Worm (Caenorhabditis elegans): ENCODE results near the gene spp-31.
A peak's percentile ranks its signal among the peaks of the same experiment; 100 is the strongest.

Gene spp-31

DNA sequence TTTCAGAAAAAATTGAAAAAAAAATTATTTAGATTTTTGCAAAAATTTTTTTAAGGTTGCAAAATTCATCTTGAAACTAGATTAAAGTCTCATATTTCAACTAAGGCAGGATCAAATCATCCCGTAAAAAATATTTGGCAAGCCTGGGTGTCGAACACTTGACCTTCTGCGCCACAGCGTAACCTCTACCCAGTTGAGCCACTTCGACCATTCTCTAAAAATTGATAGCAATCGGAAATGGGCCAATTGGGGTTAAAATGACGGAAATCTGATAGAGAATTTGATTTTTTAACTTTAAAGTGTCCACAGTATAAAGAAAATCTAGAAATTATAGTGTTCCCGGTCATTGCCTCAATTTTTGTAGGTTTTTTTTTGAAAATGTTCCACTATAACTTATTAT, 16.3 kb upstream of the spp-31 start (continued):
- TF ChIP-seq ceh-79 (tag; optimal IDR thresholded peaks at IDR 0.05), result no peak
- no peak for TF ChIP-seq F10E7.11 (tag; optimal IDR thresholded peaks at IDR 0.05)
- no peak for TF ChIP-seq snpc-4 (GFP tag; optimal IDR thresholded peaks at IDR 0.05)
- TF ChIP-seq snpc-4 (tag; optimal IDR thresholded peaks at IDR 0.05), result no peak
- no peak for TF ChIP-seq egl-18 (GFP tag; IDR thresholded peaks at IDR 0.05)
- TF ChIP-seq pha-4 (tag; optimal IDR thresholded peaks at IDR 0.05), result no peak
- TF ChIP-seq ztf-28 (GFP tag; IDR thresholded peaks at IDR 0.05), result no peak
- TF ChIP-seq B0035.1 (tag; optimal IDR thresholded peaks at IDR 0.05), result no peak
- TF ChIP-seq C17E4.6 (GFP tag; IDR thresholded peaks at IDR 0.05), result no peak
- no peak for TF ChIP-seq sdz-38 (tag; optimal IDR thresholded peaks at IDR 0.05)
- no peak for TF ChIP-seq bed-1 (GFP tag; IDR thresholded peaks at IDR 0.05)
- no peak for TF ChIP-seq akir-1 (GFP tag; optimal IDR thresholded peaks at IDR 0.05)
- peak; percentile 40 for TF ChIP-seq rpc-1 (optimal IDR thresholded peaks at IDR 0.05)
- peak; percentile 70 for TF ChIP-seq rpc-1 (tag; optimal IDR thresholded peaks at IDR 0.05)
- TF ChIP-seq T07F8.4 (tag; optimal IDR thresholded peaks at IDR 0.05), result no peak

DNA sequence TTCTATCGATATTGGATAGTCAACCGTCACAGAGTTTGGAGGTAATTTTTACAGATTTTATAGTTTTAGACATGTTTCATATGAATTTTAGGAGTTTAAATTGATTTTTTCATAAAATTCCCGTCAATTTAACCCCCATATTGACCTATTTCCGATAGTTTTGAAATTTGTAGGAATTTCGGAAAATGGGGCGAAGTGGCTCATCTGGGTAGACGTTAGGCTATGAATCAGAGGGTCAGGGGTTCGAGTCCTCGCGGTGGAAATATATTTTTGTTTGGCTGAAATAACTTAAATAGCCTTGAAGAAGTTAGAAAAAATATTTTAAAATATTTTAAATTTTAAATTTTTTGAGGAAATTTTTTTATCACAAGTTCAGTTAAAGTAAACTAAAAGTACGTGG, 14.9 kb upstream of the spp-31 start:
- TF ChIP-seq tbp1 (GFP tag; optimal IDR thresholded peaks at IDR 0.05), result peak; percentile 50
- no peak for TF ChIP-seq let-607 (tag; optimal IDR thresholded peaks at IDR 0.05)
- no peak for TF ChIP-seq rpc-1 (optimal IDR thresholded peaks at IDR 0.05)
- peak; percentile 51 for TF ChIP-seq rpc-1 (tag; optimal IDR thresholded peaks at IDR 0.05)
- no peak for TF ChIP-seq zfh-2 (GFP tag; conservative IDR thresholded peaks at IDR 0.05)

ce11 chrIV:1394077-1394476, 12.3 kb upstream of the spp-31 start:
- no peak for TF ChIP-seq hmg-1.2 (GFP tag; IDR thresholded peaks at IDR 0.05)
- no peak for TF ChIP-seq madf-8 (GFP tag; conservative IDR thresholded peaks at IDR 0.05)
- TF ChIP-seq tbp1 (GFP tag; optimal IDR thresholded peaks at IDR 0.05), result peak; percentile 80
- TF ChIP-seq F22D6.2 (tag; optimal IDR thresholded peaks at IDR 0.05), result no peak
- TF ChIP-seq rpc-1 (optimal IDR thresholded peaks at IDR 0.05), result peak; percentile 27
- TF ChIP-seq rpc-1 (tag; optimal IDR thresholded peaks at IDR 0.05), result peak; percentile 68
- no peak for TF ChIP-seq pha-4 (tag; optimal IDR thresholded peaks at IDR 0.05)
- peak; percentile 42 for TF ChIP-seq B0261.1 (tag; optimal IDR thresholded peaks at IDR 0.05)

DNA sequence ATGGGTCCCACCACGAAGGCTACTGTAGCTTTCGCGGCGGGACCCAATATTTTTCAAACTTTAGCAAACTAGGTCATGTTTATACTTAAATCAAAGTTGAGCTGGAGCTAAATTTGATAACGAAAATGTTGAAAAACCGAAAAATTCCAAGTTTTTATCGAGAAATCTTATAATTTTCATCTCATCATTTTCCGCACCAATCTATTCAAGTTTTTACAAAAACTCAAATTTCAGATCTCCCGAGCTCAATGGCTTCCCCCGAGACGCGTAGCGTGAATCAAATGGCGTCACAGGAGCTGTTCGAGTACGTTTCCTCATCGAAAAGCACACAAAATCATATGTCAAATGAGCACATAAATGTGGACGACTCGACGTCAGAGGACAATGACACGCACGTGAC, 8.5 kb upstream of the spp-31 start:
- TF ChIP-seq T26A5.8 (tag; optimal IDR thresholded peaks at IDR 0.05) (no peak), nfyb-1 (GFP tag; IDR thresholded peaks at IDR 0.05) (no peak), ceh-100 (GFP tag; IDR thresholded peaks at IDR 0.05) (no peak), ZK185.1 (tag; optimal IDR thresholded peaks at IDR 0.05; ENCODE audit: poor library complexity, severe bottlenecking) (no peak), ztf-26 (tag; optimal IDR thresholded peaks at IDR 0.05) (no peak)

DNA sequence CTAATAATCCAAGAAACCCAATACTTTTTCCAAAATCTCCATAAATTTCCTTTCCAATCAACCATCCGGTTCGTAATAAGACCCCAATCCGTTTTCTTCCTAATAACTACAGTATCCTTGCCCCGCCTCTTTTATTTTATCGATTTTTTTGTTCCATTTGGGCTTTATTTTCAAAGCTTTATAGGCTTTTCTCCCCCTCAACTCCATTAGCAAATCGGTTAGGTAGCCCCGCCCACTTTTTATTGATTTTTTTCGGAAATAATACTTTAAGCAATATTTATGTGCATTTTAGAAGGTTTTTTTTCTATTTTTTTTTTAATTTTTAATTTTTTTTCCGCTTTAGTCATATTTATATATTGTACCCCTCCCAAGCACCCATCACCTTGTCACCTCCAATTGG, 6.4 kb upstream of the spp-31 start:
- TF ChIP-seq cebp-2 (GFP tag; IDR thresholded peaks at IDR 0.05) (no peak), unc-130 (GFP tag; optimal IDR thresholded peaks at IDR 0.05) (no peak), ztf-22 (GFP tag; optimal IDR thresholded peaks at IDR 0.05) (no peak), tbx-9 (tag; optimal IDR thresholded peaks at IDR 0.05; ENCODE audit: borderline replicate concordance) (no peak), F52B5.7 (tag; optimal IDR thresholded peaks at IDR 0.05) (no peak), egrh-3 (GFP tag; IDR thresholded peaks at IDR 0.05) (no peak), bed-2 (GFP tag; IDR thresholded peaks at IDR 0.05) (no peak)

Data from whole organism, young adult.